Worm (Caenorhabditis elegans) whole organism, L1 larva: Measurements from ENCODE around the gene exos-4.2.
A peak's percentile ranks its signal among the peaks of the same experiment; 100 is the strongest.

ENCODE experiments used
- C34B4.2 ChIP-seq: sonication (generic microtip); optimal IDR thresholded peaks from 2 replicates; lab custom pipeline; 2017; ENCODE audit warnings: mild to moderate bottlenecking, missing genetic modification characterization, missing compliant biosample characterization
- F16B12.6 ChIP-seq: fragments of 150-350 bp; optimal IDR thresholded peaks from 2 replicates; lab custom pipeline; 2014; ENCODE audit warnings: missing biosample characterization, missing genetic modification characterization
- aha-1 ChIP-seq: fragments of 150-350 bp; optimal IDR thresholded peaks from 2 replicates; lab custom pipeline; 2014; ENCODE audit warnings: missing biosample characterization, missing genetic modification characterization
- alr-1 ChIP-seq: fragments of 200-800 bp; sonication (Bioruptor generic); optimal IDR thresholded peaks from 2 replicates; lab custom pipeline; 2018; ENCODE audit warnings: borderline replicate concordance, mild to moderate bottlenecking, missing genetic modification characterization, missing compliant biosample characterization
- aly-2 ChIP-seq: fragments of 150-350 bp; optimal IDR thresholded peaks from 2 replicates; lab custom pipeline; 2014; ENCODE audit warnings: missing biosample characterization, missing genetic modification characterization
- ama-1 ChIP-seq: fragments of 150-350 bp; optimal IDR thresholded peaks from 2 replicates; lab custom pipeline; 2014
- ceh-63 ChIP-seq: fragments of 200-800 bp; sonication (Bioruptor generic); optimal IDR thresholded peaks from 2 replicates; lab custom pipeline; 2018; ENCODE audit warnings: mild to moderate bottlenecking, missing genetic modification characterization, missing compliant biosample characterization
- ceh-88 ChIP-seq: fragments of 200-800 bp; sonication (Bioruptor generic); IDR thresholded peaks from 2 replicates; pipeline ENCODE4 v1.3.6; 2022; ENCODE audit warnings: missing genetic modification characterization, missing compliant biosample characterization
- ceh-90 ChIP-seq: sonication (generic microtip); optimal IDR thresholded peaks from 2 replicates; lab custom pipeline; 2016; ENCODE audit warnings: missing genetic modification characterization, missing compliant biosample characterization
- dpl-1 ChIP-seq, 3 experiments: fragments of 150-350 bp in 2 of 3; sonication (generic microtip) in 1 of 3; optimal IDR thresholded peaks; 2 replicates each; lab custom pipeline; 2014 to 2017; ENCODE audit warnings: missing biosample characterization in 3 of 3, missing genetic modification characterization in 3 of 3, missing genetic modification reagents in 3 of 3
- efl-1 ChIP-seq, 4 experiments: fragments of 150-350 bp; optimal IDR thresholded peaks in 3 of 4; peaks in 1 of 4; 1 replicate in 1 of 4; 2 replicates in 3 of 4; lab custom pipeline; 2014; ENCODE audit warnings: missing biosample characterization in 2 of 4, missing genetic modification characterization in 2 of 4, missing genetic modification reagents in 2 of 4
- egl-13 ChIP-seq: sonication (generic microtip); optimal IDR thresholded peaks from 2 replicates; lab custom pipeline; 2016; ENCODE audit warnings: missing genotype, missing genetic modification reagents, missing genetic modification characterization, missing compliant biosample characterization
- elt-3 ChIP-seq, 6 experiments: fragments of 150-350 bp in 1 of 6; sonication (generic microtip); optimal IDR thresholded peaks; 2 replicates each; lab custom pipeline; 2017 to 2018; ENCODE audit warnings: missing biosample characterization in 6 of 6, missing genetic modification characterization in 6 of 6, inconsistent platforms in 1 of 6
- fkh-10 ChIP-seq: sonication (generic microtip); optimal IDR thresholded peaks from 2 replicates; lab custom pipeline; 2017; ENCODE audit warnings: missing biosample characterization, missing genetic modification reagents, missing genetic modification characterization
- fkh-4 ChIP-seq: sonication (generic microtip); optimal IDR thresholded peaks from 2 replicates; lab custom pipeline; 2016; ENCODE audit warnings: missing compliant biosample characterization, missing genetic modification characterization, borderline replicate concordance
- fkh-8 ChIP-seq: sonication (generic microtip); optimal IDR thresholded peaks from 2 replicates; lab custom pipeline; 2016; ENCODE audit warnings: mild to moderate bottlenecking, missing genetic modification characterization, missing compliant biosample characterization
- hlh-17 ChIP-seq: fragments of 200-800 bp; sonication (Bioruptor generic); optimal IDR thresholded peaks from 2 replicates; lab custom pipeline; 2018; ENCODE audit warnings: missing genetic modification characterization, mild to moderate bottlenecking, missing compliant biosample characterization, moderate library complexity, borderline replicate concordance
- hpl-2 ChIP-seq: fragments of 150-350 bp; optimal IDR thresholded peaks from 2 replicates; lab custom pipeline; 2014; ENCODE audit warnings: missing biosample characterization, missing genetic modification reagents, missing genetic modification characterization
- irx-1 ChIP-seq: sonication (generic microtip); optimal IDR thresholded peaks from 2 replicates; lab custom pipeline; 2016; ENCODE audit warnings: missing genetic modification characterization, missing compliant biosample characterization
- lin-15B ChIP-seq: fragments of 150-350 bp; sonication (generic microtip); optimal IDR thresholded peaks from 3 replicates; lab custom pipeline; 2014; ENCODE audit warnings: missing biosample characterization, missing genetic modification characterization
- lin-39 ChIP-seq: fragments of 150-350 bp; optimal IDR thresholded peaks from 2 replicates; lab custom pipeline; 2014; ENCODE audit warnings: missing biosample characterization, missing genetic modification reagents, missing genetic modification characterization
- lir-3 ChIP-seq: sonication (generic microtip); optimal IDR thresholded peaks from 2 replicates; lab custom pipeline; 2016; ENCODE audit warnings: mild to moderate bottlenecking, missing genetic modification characterization, moderate library complexity, missing compliant biosample characterization; ENCODE audit not compliant: poor library complexity
- lsy-2 ChIP-seq, 2 experiments: fragments of 150-350 bp; optimal IDR thresholded peaks; 2 replicates each; lab custom pipeline; 2014; ENCODE audit warnings: missing biosample characterization in 2 of 2, missing genetic modification characterization in 2 of 2
- mdl-1 ChIP-seq, 2 experiments: fragments of 150-350 bp; optimal IDR thresholded peaks; 2 replicates each; lab custom pipeline; 2014 to 2017; ENCODE audit warnings: missing biosample characterization in 2 of 2, missing genetic modification characterization in 2 of 2, inconsistent platforms in 1 of 2
- nhr-12 ChIP-seq: sonication (generic microtip); optimal IDR thresholded peaks from 2 replicates; lab custom pipeline; 2017; ENCODE audit warnings: missing biosample characterization, missing genetic modification characterization
- nhr-19 ChIP-seq: fragments of 200-800 bp; sonication (Bioruptor generic); conservative IDR thresholded peaks from 2 replicates; pipeline ENCODE4 v1.3.6; 2022; ENCODE audit warnings: missing genetic modification characterization, missing compliant biosample characterization
- nhr-20 ChIP-seq: sonication (generic microtip); optimal IDR thresholded peaks from 2 replicates; lab custom pipeline; 2016; ENCODE audit warnings: mild to moderate bottlenecking, missing genetic modification characterization, missing compliant biosample characterization
- nhr-237 ChIP-seq: fragments of 150-350 bp; optimal IDR thresholded peaks from 2 replicates; lab custom pipeline; 2014; ENCODE audit warnings: missing biosample characterization, missing genetic modification characterization
- nhr-47 ChIP-seq: sonication (generic microtip); optimal IDR thresholded peaks from 2 replicates; lab custom pipeline; 2016; ENCODE audit warnings: mild to moderate bottlenecking, missing genetic modification characterization, moderate library complexity, missing compliant biosample characterization
- nhr-77 ChIP-seq: fragments of 150-350 bp; optimal IDR thresholded peaks from 2 replicates; lab custom pipeline; 2014; ENCODE audit warnings: missing biosample characterization, missing genetic modification characterization
- pag-3 ChIP-seq: sonication (generic microtip); optimal IDR thresholded peaks from 2 replicates; lab custom pipeline; 2017; ENCODE audit warnings: missing genetic modification characterization, mild to moderate bottlenecking, missing compliant biosample characterization, antibody characterized with exemption, borderline replicate concordance; ENCODE audit not compliant: insufficient read depth
- pqm-1 ChIP-seq: sonication (generic microtip); optimal IDR thresholded peaks from 3 replicates; lab custom pipeline; 2017; ENCODE audit warnings: missing biosample characterization, missing genetic modification characterization
- sptf-1 ChIP-seq: fragments of 150-350 bp; optimal IDR thresholded peaks from 2 replicates; lab custom pipeline; 2014; ENCODE audit warnings: missing biosample characterization, missing genetic modification characterization
- sup-37 ChIP-seq: fragments of 200-800 bp; sonication (Bioruptor generic); optimal IDR thresholded peaks from 2 replicates; lab custom pipeline; 2018; ENCODE audit warnings: mild to moderate bottlenecking, missing genetic modification characterization, missing compliant biosample characterization
- swsn-7 ChIP-seq: sonication (generic microtip); optimal IDR thresholded peaks from 2 replicates; lab custom pipeline; 2016; ENCODE audit warnings: missing genetic modification characterization, missing compliant biosample characterization
- unc-86 ChIP-seq: sonication (generic microtip); optimal IDR thresholded peaks from 2 replicates; lab custom pipeline; 2016; ENCODE audit warnings: missing genetic modification characterization, missing compliant biosample characterization
- unc-98 ChIP-seq: fragments of 200-800 bp; sonication (Bioruptor generic); IDR thresholded peaks from 2 replicates; pipeline ENCODE4 v1.3.6; 2022; ENCODE audit warnings: missing genetic modification characterization, missing compliant biosample characterization
- ztf-11 ChIP-seq, 2 experiments: sonication (generic microtip); optimal IDR thresholded peaks; 2 replicates each; lab custom pipeline; 2016 to 2017; ENCODE audit warnings: missing genetic modification characterization in 2 of 2, missing biosample characterization in 1 of 2, missing compliant biosample characterization in 1 of 2
- ztf-4 ChIP-seq: fragments of 150-350 bp; optimal IDR thresholded peaks from 2 replicates; lab custom pipeline; 2014; ENCODE audit warnings: missing biosample characterization, missing genetic modification characterization

exos-4.2 gene

DNA sequence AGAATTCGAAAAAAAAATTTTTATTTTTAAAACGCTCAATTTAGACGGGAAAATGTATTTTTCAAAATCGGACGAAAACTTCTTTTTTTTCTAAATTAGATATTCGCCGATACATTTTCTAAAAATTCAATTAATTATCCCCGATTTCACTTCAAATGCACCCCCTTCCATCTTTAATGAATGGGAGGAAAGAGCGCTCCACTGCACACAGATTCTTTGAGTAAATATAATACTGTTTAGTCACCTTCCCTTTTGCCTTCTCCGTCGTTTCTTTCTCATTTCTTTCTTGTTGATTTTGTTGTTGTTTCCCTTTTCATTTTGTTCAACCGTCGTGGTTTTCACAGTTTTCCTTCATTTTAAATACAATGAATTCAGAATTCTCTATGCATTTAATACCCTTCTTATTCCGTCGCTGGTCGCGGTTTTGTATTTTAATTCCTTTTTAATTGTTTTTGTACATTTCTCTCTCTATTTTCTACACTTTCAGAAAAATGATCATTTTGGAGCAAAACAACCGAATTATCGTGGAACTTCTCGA is 1.9 kb downstream of the exos-4.2 start, which contains the start of gene arx-4 (continued):
- no peak for TF ChIP-seq efl-1 (optimal IDR thresholded peaks at IDR 0.05; lab: Kevin White, UChicago)
- peak; percentile 16 to 84 for TF ChIP-seq efl-1 (GFP tag; optimal IDR thresholded peaks at IDR 0.05 in 1 of 2; lab: Kevin White, UChicago)
- no peak for TF ChIP-seq lir-3
- no peak for TF ChIP-seq alr-1 (tag; lab: Kevin White, UChicago)
- no peak for TF ChIP-seq fkh-8 (tag; lab: Kevin White, UChicago)
- no peak for TF ChIP-seq ceh-90
- no peak for TF ChIP-seq aha-1 (tag; lab: Kevin White, UChicago)
- TF ChIP-seq mdl-1 (tag; optimal IDR thresholded peaks at IDR 0.05; lab: Kevin White, UChicago) = no peak
- no peak for TF ChIP-seq lsy-2 (tag; optimal IDR thresholded peaks at IDR 0.05; lab: Kevin White, UChicago)
- no peak for TF ChIP-seq nhr-12 (tag; lab: Kevin White, UChicago)
- TF ChIP-seq F16B12.6 (tag; lab: Kevin White, UChicago) = no peak
- TF ChIP-seq ceh-63 = no peak
- TF ChIP-seq irx-1 (tag; lab: Kevin White, UChicago) = peak; percentile 8
- TF ChIP-seq fkh-4 = no peak
- no peak for TF ChIP-seq sptf-1
- no peak for TF ChIP-seq aly-2 (tag; lab: Kevin White, UChicago)
- TF ChIP-seq C34B4.2 = no peak
- TF ChIP-seq ceh-88 (GFP tag; lab: Robert Waterston, UW) = no peak
- no peak for TF ChIP-seq ama-1
- TF ChIP-seq nhr-47 (tag; lab: Kevin White, UChicago) = no peak
- no peak for TF ChIP-seq hpl-2 (GFP tag; lab: Kevin White, UChicago)
- TF ChIP-seq fkh-10 (GFP tag; lab: Kevin White, UChicago) = no peak
- TF ChIP-seq dpl-1 (GFP tag; optimal IDR thresholded peaks at IDR 0.05; lab: Kevin White, UChicago) = peak in 1 of 3 experiments; percentile 26
- no peak for TF ChIP-seq hlh-17 (GFP tag; lab: Kevin White, UChicago)
- no peak for TF ChIP-seq swsn-7 (tag; lab: Kevin White, UChicago)
- no peak for TF ChIP-seq ztf-4
- no peak for TF ChIP-seq pag-3 (tag; lab: Kevin White, UChicago)
- no peak for TF ChIP-seq nhr-19 (GFP tag; lab: Robert Waterston, UW)
- no peak for TF ChIP-seq lin-39 (tag; lab: Kevin White, UChicago)
- no peak for TF ChIP-seq unc-98 (GFP tag; lab: Robert Waterston, UW)
- TF ChIP-seq unc-86 (tag; lab: Kevin White, UChicago) = no peak
- TF ChIP-seq lin-15B (tag; lab: Kevin White, UChicago) = no peak
- TF ChIP-seq sup-37 (GFP tag; lab: Kevin White, UChicago) = no peak
- no peak for TF ChIP-seq pqm-1
- TF ChIP-seq egl-13 (tag; lab: Kevin White, UChicago) = no peak
- no peak for TF ChIP-seq nhr-237
- TF ChIP-seq nhr-20 = peak; percentile 13
- TF ChIP-seq elt-3 (tag; optimal IDR thresholded peaks at IDR 0.05; lab: Kevin White, UChicago) = no peak

DNA sequence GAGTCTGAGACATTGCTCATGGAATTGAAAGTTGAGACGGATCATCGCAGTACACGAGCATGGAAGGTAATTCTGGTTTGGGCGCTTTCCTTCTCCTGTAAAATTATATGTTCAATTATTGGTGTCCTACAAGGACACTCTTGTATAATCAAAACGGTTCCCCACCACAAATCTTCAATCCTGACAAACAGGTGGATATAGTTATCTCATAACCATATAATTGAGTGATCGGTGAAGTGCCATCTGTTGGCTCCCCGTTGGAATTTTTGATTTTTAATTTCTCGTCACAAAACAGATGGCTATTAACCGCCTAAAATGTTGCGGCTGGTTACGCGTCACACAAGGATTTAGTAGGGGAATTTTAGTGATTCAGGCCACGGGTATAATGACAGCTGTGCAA is 8.9 kb downstream of the exos-4.2 start:
- TF ChIP-seq ztf-11 (tag; optimal IDR thresholded peaks at IDR 0.05; lab: Kevin White, UChicago) (peak in 1 of 2 experiments; percentile 45), nhr-77 (tag; lab: Kevin White, UChicago) (no peak)
- TF ChIP-seq, all 84 proteins: peak for 1

DNA sequence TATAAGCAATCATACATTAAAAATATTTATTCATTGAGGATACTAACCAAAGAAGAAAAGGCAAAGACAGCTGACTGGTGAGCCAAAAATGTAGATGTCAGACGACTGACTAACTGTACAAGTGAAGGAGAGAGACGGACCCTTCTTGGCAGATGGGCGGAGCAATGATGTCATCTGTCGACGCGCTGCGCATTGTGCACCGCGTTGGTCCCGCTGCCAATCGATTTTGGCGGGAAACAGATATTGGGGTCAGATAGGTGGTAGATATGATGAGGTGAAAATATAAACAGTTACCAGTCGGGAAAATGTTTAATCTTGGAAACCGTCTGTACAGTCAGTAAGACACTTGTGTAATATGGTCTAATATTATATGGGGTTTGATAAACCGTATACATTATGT is 9.9 kb downstream of the exos-4.2 start, which contains the start of gene T24C4.2:
T24C4.2 (minus strand) TSS at position 101 of the 400 bp plus-strand sequence.
- TF ChIP-seq efl-1 (optimal IDR thresholded peaks at IDR 0.05; lab: Kevin White, UChicago) (no peak), efl-1 (GFP tag; optimal IDR thresholded peaks at IDR 0.05 in 1 of 2; lab: Kevin White, UChicago) (peak in 1 of 2 experiments; percentile 73), unc-86 (tag; lab: Kevin White, UChicago) (no peak)
